Worm (Caenorhabditis elegans) whole organism, mixed stage, embryonic: ENCODE data around the gene Y48C3A.5.

Experiments used
- M03D4.4 ChIP-seq: sonication (generic microtip); optimal IDR thresholded peaks from 2 replicates; lab custom pipeline; 2017; ENCODE audit warnings: mild to moderate bottlenecking, missing genetic modification characterization, missing compliant biosample characterization
- bed-3 ChIP-seq: fragments of 200-800 bp; sonication (Bioruptor generic); optimal IDR thresholded peaks from 3 replicates; lab custom pipeline; 2018; ENCODE audit warnings: mild to moderate bottlenecking, missing genetic modification characterization, moderate library complexity, missing compliant biosample characterization
- blmp-1 ChIP-seq: fragments of 150-350 bp; optimal IDR thresholded peaks from 2 replicates; lab custom pipeline; 2014; ENCODE audit warnings: missing biosample characterization, missing genetic modification characterization
- ceh-39 ChIP-seq: fragments of 150-350 bp; optimal IDR thresholded peaks from 2 replicates; lab custom pipeline; 2014; ENCODE audit warnings: missing biosample characterization, missing genetic modification characterization
- ceh-43 ChIP-seq: fragments of 200-800 bp; sonication (Bioruptor generic); optimal IDR thresholded peaks from 2 replicates; lab custom pipeline; 2018; ENCODE audit warnings: mild to moderate bottlenecking, missing genetic modification characterization, moderate library complexity, missing compliant biosample characterization
- ces-1 ChIP-seq: fragments of 150-350 bp; optimal IDR thresholded peaks from 2 replicates; lab custom pipeline; 2014; ENCODE audit warnings: missing biosample characterization, missing genetic modification reagents, missing genetic modification characterization
- cnd-1 ChIP-seq: fragments of 200-800 bp; sonication (Bioruptor generic); optimal IDR thresholded peaks from 2 replicates; lab custom pipeline; 2018; ENCODE audit warnings: mild to moderate bottlenecking, missing genetic modification characterization, missing compliant biosample characterization
- drap-1 ChIP-seq: fragments of 200-800 bp; sonication (Bioruptor generic); optimal IDR thresholded peaks from 3 replicates; lab custom pipeline; 2018; ENCODE audit warnings: mild to moderate bottlenecking, missing genetic modification characterization, missing compliant biosample characterization
- elt-1 ChIP-seq: sonication (generic microtip); optimal IDR thresholded peaks from 2 replicates; lab custom pipeline; 2017; ENCODE audit warnings: missing genetic modification characterization, mild to moderate bottlenecking, missing compliant biosample characterization, antibody characterized with exemption, moderate library complexity, borderline replicate concordance; ENCODE audit not compliant: insufficient read depth
- elt-3 ChIP-seq: fragments of 150-350 bp; optimal IDR thresholded peaks from 2 replicates; lab custom pipeline; 2014; ENCODE audit warnings: missing biosample characterization, missing genetic modification characterization
- flh-1 ChIP-seq: fragments of 200-800 bp; sonication (Bioruptor generic); optimal IDR thresholded peaks from 2 replicates; lab custom pipeline; 2018; ENCODE audit warnings: mild to moderate bottlenecking, missing genetic modification characterization, moderate library complexity, missing compliant biosample characterization
- ham-2 ChIP-seq: fragments of 200-800 bp; sonication (Bioruptor generic); optimal IDR thresholded peaks from 2 replicates; lab custom pipeline; 2018; ENCODE audit warnings: mild to moderate bottlenecking, missing genetic modification characterization, missing compliant biosample characterization
- hlh-1 ChIP-seq: fragments of 150-350 bp; optimal IDR thresholded peaks from 2 replicates; lab custom pipeline; 2014; ENCODE audit warnings: missing biosample characterization, missing genetic modification reagents, missing genetic modification characterization
- lin-32 ChIP-seq: fragments of 200-800 bp; sonication (Bioruptor generic); optimal IDR thresholded peaks from 2 replicates; lab custom pipeline; 2018; ENCODE audit warnings: mild to moderate bottlenecking, missing genetic modification characterization, missing compliant biosample characterization
- lsy-2 ChIP-seq: fragments of 150-350 bp; optimal IDR thresholded peaks from 2 replicates; lab custom pipeline; 2014; ENCODE audit warnings: missing biosample characterization, missing genetic modification characterization
- mab-5 ChIP-seq: fragments of 150-350 bp; optimal IDR thresholded peaks from 2 replicates; lab custom pipeline; 2014; ENCODE audit warnings: missing biosample characterization, missing genetic modification characterization
- mep-1 ChIP-seq: fragments of 150-350 bp; optimal IDR thresholded peaks from 2 replicates; lab custom pipeline; 2017; ENCODE audit warnings: missing biosample characterization, missing genetic modification reagents, missing genetic modification characterization, inconsistent platforms
- nhr-12 ChIP-seq: fragments of 150-350 bp; optimal IDR thresholded peaks from 2 replicates; lab custom pipeline; 2014; ENCODE audit warnings: missing biosample characterization, missing genetic modification characterization
- nhr-2 ChIP-seq: fragments of 150-350 bp; optimal IDR thresholded peaks from 2 replicates; lab custom pipeline; 2014; ENCODE audit warnings: missing biosample characterization, missing genetic modification characterization
- nhr-237 ChIP-seq: fragments of 150-350 bp; optimal IDR thresholded peaks from 2 replicates; lab custom pipeline; 2014; ENCODE audit warnings: missing biosample characterization, missing genetic modification characterization
- nhr-28 ChIP-seq: fragments of 150-350 bp; optimal IDR thresholded peaks from 2 replicates; lab custom pipeline; 2014; ENCODE audit warnings: missing biosample characterization, missing genetic modification characterization
- pha-4 ChIP-seq: fragments of 150-350 bp; optimal IDR thresholded peaks from 2 replicates; lab custom pipeline; 2018; ENCODE audit warnings: missing biosample characterization, missing genetic modification reagents, missing genetic modification characterization
- sem-2 ChIP-seq: fragments of 200-800 bp; sonication (Bioruptor generic); optimal IDR thresholded peaks from 2 replicates; lab custom pipeline; 2018; ENCODE audit warnings: mild to moderate bottlenecking, missing genetic modification characterization, missing compliant biosample characterization
- snpc-4 ChIP-seq: fragments of 150-350 bp; optimal IDR thresholded peaks from 2 replicates; lab custom pipeline; 2014; ENCODE audit warnings: missing biosample characterization, missing genetic modification characterization
- sptf-1 ChIP-seq: sonication (generic microtip); optimal IDR thresholded peaks from 2 replicates; lab custom pipeline; 2017; ENCODE audit warnings: mild to moderate bottlenecking, missing genetic modification characterization, moderate library complexity, missing compliant biosample characterization
- tbx-8 ChIP-seq: fragments of 200-800 bp; sonication (Bioruptor generic); optimal IDR thresholded peaks from 2 replicates; lab custom pipeline; 2018; ENCODE audit warnings: mild to moderate bottlenecking, missing genetic modification characterization, moderate library complexity, missing compliant biosample characterization
- unc-120 ChIP-seq: sonication (generic microtip); optimal IDR thresholded peaks from 2 replicates; lab custom pipeline; 2017; ENCODE audit warnings: missing genetic modification characterization, missing compliant biosample characterization; ENCODE audit not compliant: poor library complexity, severe bottlenecking
- unc-39 ChIP-seq: fragments of 150-350 bp; optimal IDR thresholded peaks from 2 replicates; lab custom pipeline; 2014; ENCODE audit warnings: missing biosample characterization, missing genetic modification characterization
- unc-62 ChIP-seq: fragments of 150-350 bp; optimal IDR thresholded peaks from 2 replicates; lab custom pipeline; 2014; ENCODE audit warnings: missing biosample characterization, missing genetic modification reagents, missing genetic modification characterization
- ztf-11 ChIP-seq: fragments of 150-350 bp; optimal IDR thresholded peaks from 2 replicates; lab custom pipeline; 2014; ENCODE audit warnings: missing biosample characterization, missing genetic modification characterization

Y48C3A.5 gene

ce11 chrII:13239593-13239992 is 31.3 kb upstream of the Y48C3A.5 start:
- TF ChIP-seq ces-1 (GFP tag; lab: Kevin White, UChicago) (no peak), unc-120 (no peak), snpc-4 (tag; lab: Kevin White, UChicago) (no peak), mab-5 (tag; lab: Kevin White, UChicago) (no peak)

- no peak for TF ChIP-seq blmp-1 (tag; lab: Kevin White, UChicago)
- no peak for TF ChIP-seq cnd-1
- TF ChIP-seq mep-1 (tag; lab: Kevin White, UChicago) = no peak
- no peak for TF ChIP-seq ham-2
- TF ChIP-seq ceh-43 (GFP tag; lab: Kevin White, UChicago) = no peak
- TF ChIP-seq unc-62 (GFP tag; lab: Kevin White, UChicago) = no peak
- no peak for TF ChIP-seq flh-1
- TF ChIP-seq ceh-39 (tag; lab: Kevin White, UChicago) = no peak
- no peak for TF ChIP-seq ztf-11
- TF ChIP-seq sem-2 (GFP tag; lab: Kevin White, UChicago) = no peak
- no peak for TF ChIP-seq tbx-8
- no peak for TF ChIP-seq unc-120
- no peak for TF ChIP-seq M03D4.4
- TF ChIP-seq snpc-4 (tag; lab: Kevin White, UChicago) = no peak
- no peak for TF ChIP-seq hlh-1 (tag; lab: Kevin White, UChicago)
Measured at ce11 chrII:13243021-13243420, 27.9 kb upstream of the Y48C3A.5 start, which contains the start of gene F15D4.4. Gene F15D4.4, minus strand, starts transcription at chrII:13243121.

ce11 chrII:13245076-13245475 is 25.8 kb upstream of the Y48C3A.5 start, which contains the start of gene F15D4.5:
Gene F15D4.5, plus strand, starts transcription at chrII:13245376.
- TF ChIP-seq ham-2 = no peak

ce11 chrII:13248886-13249285 is 22.0 kb upstream of the Y48C3A.5 start, which contains the start of gene F15D4.6:
Gene F15D4.6, plus strand, starts transcription at chrII:13249186.
- TF ChIP-seq lsy-2 (tag; lab: Kevin White, UChicago) = no peak
- no peak for TF ChIP-seq lin-32
- TF ChIP-seq mab-5 (tag; lab: Kevin White, UChicago) = no peak

ce11 chrII:13255291-13255690 is 15.6 kb upstream of the Y48C3A.5 start:
- TF ChIP-seq unc-39 (no peak), ces-1 (GFP tag; lab: Kevin White, UChicago) (no peak), sem-2 (GFP tag; lab: Kevin White, UChicago) (no peak), pha-4 (no peak), tbx-8 (no peak), lsy-2 (tag; lab: Kevin White, UChicago) (no peak), nhr-2 (tag; lab: Kevin White, UChicago) (no peak), M03D4.4 (no peak), snpc-4 (tag; lab: Kevin White, UChicago) (no peak), mab-5 (tag; lab: Kevin White, UChicago) (no peak), nhr-12 (no peak), elt-3 (tag; lab: Kevin White, UChicago) (no peak), nhr-28 (tag; lab: Kevin White, UChicago) (no peak), sptf-1 (tag; lab: Kevin White, UChicago) (no peak), lin-32 (no peak), cnd-1 (no peak), drap-1 (GFP tag; lab: Kevin White, UChicago) (no peak)

- TF ChIP-seq hlh-1 (tag; lab: Kevin White, UChicago) (no peak), sem-2 (GFP tag; lab: Kevin White, UChicago) (no peak), ceh-39 (tag; lab: Kevin White, UChicago) (no peak), flh-1 (no peak), pha-4 (no peak), ztf-11 (no peak), unc-62 (GFP tag; lab: Kevin White, UChicago) (no peak), bed-3 (GFP tag; lab: Kevin White, UChicago) (no peak), nhr-237 (tag; lab: Kevin White, UChicago) (no peak), blmp-1 (tag; lab: Kevin White, UChicago) (no peak), elt-1 (tag; lab: Kevin White, UChicago) (no peak)
Measured at ce11 chrII:13260540-13260939, 10.3 kb upstream of the Y48C3A.5 start.
